Fruit fly (Drosophila melanogaster) whole organism, embryonic: ENCODE results near the gene CG31805.

Source experiments
- Asciz ChIP-seq: fragments of 200-800 bp; sonication (Bioruptor generic); optimal IDR thresholded peaks from 2 replicates; lab custom pipeline; 2017; ENCODE audit warnings: missing biosample characterization, mild to moderate bottlenecking, missing genetic modification characterization, missing genetic modification reagents
- Bgb ChIP-seq: fragments of 200-800 bp; sonication (Bioruptor generic); IDR thresholded peaks from 2 replicates; pipeline ENCODE4 v1.3.6; 2022; ENCODE audit warnings: missing biosample characterization, missing genetic modification characterization; ENCODE audit not compliant: partially characterized antibody
- CG1024 ChIP-seq: fragments of 200-800 bp; sonication (Bioruptor generic); IDR thresholded peaks from 2 replicates; pipeline ENCODE4 v1.3.6; 2022; ENCODE audit warnings: missing biosample characterization, missing genetic modification characterization
- CG10431 ChIP-seq: fragments of 200-800 bp; sonication (Bioruptor generic); optimal IDR thresholded peaks from 3 replicates; lab custom pipeline; 2018; ENCODE audit warnings: missing biosample characterization, mild to moderate bottlenecking, missing genetic modification characterization
- CG12942 ChIP-seq: fragments of 200-800 bp; sonication (Bioruptor generic); optimal IDR thresholded peaks from 3 replicates; lab custom pipeline; 2016; ENCODE audit warnings: missing biosample characterization, missing genetic modification characterization
- CG13424 ChIP-seq: fragments of 200-800 bp; sonication (Bioruptor generic); optimal IDR thresholded peaks from 2 replicates; lab custom pipeline; 2019; ENCODE audit warnings: missing biosample characterization, mild to moderate bottlenecking, missing genetic modification characterization, moderate library complexity
- CG14441 ChIP-seq: fragments of 200-800 bp; sonication (Bioruptor generic); IDR thresholded peaks from 2 replicates; pipeline ENCODE4 v1.3.6; 2022; ENCODE audit warnings: missing biosample characterization, missing genetic modification characterization
- CG14667 ChIP-seq: fragments of 200-800 bp; sonication (Bioruptor generic); IDR thresholded peaks from 2 replicates; pipeline ENCODE4 v1.3.6; 2022; ENCODE audit warnings: missing biosample characterization, missing genetic modification characterization
- CG15514 ChIP-seq: fragments of 200-800 bp; sonication (Bioruptor generic); optimal IDR thresholded peaks from 3 replicates; lab custom pipeline; 2017; ENCODE audit warnings: missing biosample characterization, missing genetic modification characterization, mild to moderate bottlenecking, moderate library complexity, missing genetic modification reagents
- CG17612 ChIP-seq: fragments of 200-800 bp; sonication (Bioruptor generic); IDR thresholded peaks from 2 replicates; pipeline ENCODE4 v1.3.6; 2022; ENCODE audit warnings: missing biosample characterization, missing genetic modification characterization
- CG1792 ChIP-seq: fragments of 200-800 bp; sonication (Bioruptor generic); optimal IDR thresholded peaks from 2 replicates; lab custom pipeline; 2016; ENCODE audit warnings: missing biosample characterization, missing genetic modification characterization
- CG18011 ChIP-seq: fragments of 200-800 bp; sonication (Bioruptor generic); optimal IDR thresholded peaks from 2 replicates; lab custom pipeline; 2017; ENCODE audit warnings: missing biosample characterization, missing genetic modification characterization, mild to moderate bottlenecking, moderate library complexity, missing genotype
- CG30431 ChIP-seq: fragments of 200-800 bp; sonication (Bioruptor generic); optimal IDR thresholded peaks from 2 replicates; lab custom pipeline; 2017; ENCODE audit warnings: missing biosample characterization, missing genetic modification characterization
- CG4282 ChIP-seq: fragments of 200-800 bp; sonication (Bioruptor generic); optimal IDR thresholded peaks from 2 replicates; lab custom pipeline; 2016; ENCODE audit warnings: missing biosample characterization, missing genetic modification characterization
- CG6254 ChIP-seq: fragments of 200-800 bp; sonication (Bioruptor generic); optimal IDR thresholded peaks from 3 replicates; lab custom pipeline; 2017; ENCODE audit warnings: mild to moderate bottlenecking, missing biosample characterization, missing genetic modification reagents, missing genetic modification characterization
- CG7745 ChIP-seq: fragments of 200-800 bp; sonication (Bioruptor generic); optimal IDR thresholded peaks from 2 replicates; lab custom pipeline; 2018; ENCODE audit warnings: missing biosample characterization, mild to moderate bottlenecking, missing genetic modification characterization, moderate library complexity
- CG7839 ChIP-seq: fragments of 200-800 bp; sonication (Bioruptor generic); optimal IDR thresholded peaks from 3 replicates; lab custom pipeline; 2018; ENCODE audit warnings: missing biosample characterization, mild to moderate bottlenecking, missing genetic modification characterization, moderate library complexity
- CG9817 ChIP-seq: fragments of 200-800 bp; sonication (Bioruptor generic); optimal IDR thresholded peaks from 2 replicates; lab custom pipeline; 2018; ENCODE audit warnings: missing biosample characterization, mild to moderate bottlenecking, missing genetic modification characterization, moderate library complexity
- Dek ChIP-seq: fragments of 200-800 bp; sonication (Bioruptor generic); optimal IDR thresholded peaks from 3 replicates; lab custom pipeline; 2019; ENCODE audit warnings: missing biosample characterization, mild to moderate bottlenecking, missing genetic modification characterization, moderate library complexity
- Fer1 ChIP-seq: fragments of 200-800 bp; sonication (Bioruptor generic); optimal IDR thresholded peaks from 2 replicates; lab custom pipeline; 2017; ENCODE audit warnings: missing biosample characterization, mild to moderate bottlenecking, missing genetic modification characterization
- Hr3 ChIP-seq: fragments of 200-800 bp; sonication (Bioruptor generic); optimal IDR thresholded peaks from 3 replicates; lab custom pipeline; 2016; ENCODE audit warnings: missing biosample characterization, missing genetic modification characterization
- Poxn ChIP-seq: fragments of 200-800 bp; sonication (Bioruptor generic); IDR thresholded peaks from 2 replicates; pipeline ENCODE4 v1.3.6; 2022; ENCODE audit warnings: missing biosample characterization, missing genetic modification characterization
- Xbp1 ChIP-seq: fragments of 200-800 bp; sonication (Bioruptor generic); optimal IDR thresholded peaks from 3 replicates; lab custom pipeline; 2016; ENCODE audit warnings: missing biosample characterization, mild to moderate bottlenecking, missing genetic modification characterization
- esg ChIP-seq: fragments of 200-800 bp; sonication (Bioruptor generic); conservative IDR thresholded peaks from 2 replicates; pipeline ENCODE4 v1.3.6; 2022; ENCODE audit warnings: missing biosample characterization, missing genetic modification characterization
- fd3F ChIP-seq: fragments of 200-800 bp; sonication (Bioruptor generic); optimal IDR thresholded peaks from 2 replicates; lab custom pipeline; 2018; ENCODE audit warnings: missing biosample characterization, mild to moderate bottlenecking, missing genetic modification characterization, moderate library complexity
- grn ChIP-seq: fragments of 200-800 bp; sonication (Bioruptor generic); optimal IDR thresholded peaks from 3 replicates; lab custom pipeline; 2017; ENCODE audit warnings: missing biosample characterization, missing genetic modification characterization
- gsb-n ChIP-seq: fragments of 200-800 bp; sonication (Bioruptor generic); optimal IDR thresholded peaks from 3 replicates; lab custom pipeline; 2018; ENCODE audit warnings: missing biosample characterization, mild to moderate bottlenecking, missing genetic modification characterization
- ham ChIP-seq: fragments of 200-800 bp; sonication (Bioruptor generic); IDR thresholded peaks from 2 replicates; pipeline ENCODE4 v1.3.6; 2022; ENCODE audit warnings: missing biosample characterization, missing genetic modification characterization
- hbn ChIP-seq: fragments of 200-800 bp; sonication (Bioruptor generic); IDR thresholded peaks from 2 replicates; pipeline ENCODE4 v1.3.6; 2022; ENCODE audit warnings: missing biosample characterization, missing genetic modification characterization; ENCODE audit not compliant: partially characterized antibody
- knrl ChIP-seq: fragments of 200-800 bp; sonication (Bioruptor generic); IDR thresholded peaks from 3 replicates; pipeline ENCODE4 v1.3.6; 2022; ENCODE audit warnings: missing biosample characterization, missing genetic modification characterization; ENCODE audit not compliant: partially characterized antibody
- lbe ChIP-seq: fragments of 200-800 bp; sonication (Bioruptor generic); optimal IDR thresholded peaks from 2 replicates; lab custom pipeline; 2016; ENCODE audit warnings: missing biosample characterization, mild to moderate bottlenecking, missing genetic modification characterization
- lmd ChIP-seq: fragments of 200-800 bp; sonication (Bioruptor generic); IDR thresholded peaks from 2 replicates; pipeline ENCODE4 v1.3.6; 2022; ENCODE audit warnings: missing biosample characterization, missing genetic modification characterization
- lola ChIP-seq, 3 experiments: fragments of >200 bp in 2 of 3; fragments of 200-800 bp in 1 of 3; sonication (Bioruptor generic) in 1 of 3; optimal IDR thresholded peaks; 2 replicates each; lab custom pipeline; 2017 to 2019; ENCODE audit warnings: missing biosample characterization in 3 of 3, missing genetic modification characterization in 3 of 3, mild to moderate bottlenecking in 1 of 3, moderate library complexity in 1 of 3
- lov ChIP-seq, 2 experiments: fragments of 200-800 bp in 1 of 2; fragments of >200 bp in 1 of 2; sonication (Bioruptor generic) in 1 of 2; IDR thresholded peaks in 1 of 2; optimal IDR thresholded peaks in 1 of 2; 2 replicates in 1 of 2; 3 replicates in 1 of 2; pipeline versions ENCODE4 v1.3.6 to Lab custom; 2017 to 2022; ENCODE audit warnings: missing biosample characterization in 1 of 2, missing genetic modification characterization in 1 of 2
- mld ChIP-seq: fragments of 200-800 bp; sonication (Bioruptor generic); IDR thresholded peaks from 3 replicates; pipeline ENCODE4 v1.3.6; 2022; ENCODE audit warnings: missing biosample characterization, missing genetic modification characterization; ENCODE audit not compliant: partially characterized antibody
- nau ChIP-seq: fragments of 200-800 bp; sonication (Bioruptor generic); optimal IDR thresholded peaks from 3 replicates; lab custom pipeline; 2017; ENCODE audit warnings: missing biosample characterization, mild to moderate bottlenecking, missing genetic modification characterization, missing genetic modification reagents
- pb ChIP-seq: fragments of 200-800 bp; sonication (Bioruptor generic); optimal IDR thresholded peaks from 3 replicates; lab custom pipeline; 2016; ENCODE audit warnings: missing biosample characterization, missing genetic modification characterization
- pum ChIP-seq: fragments of 200-800 bp; sonication (Bioruptor generic); optimal IDR thresholded peaks from 2 replicates; lab custom pipeline; 2016; ENCODE audit warnings: missing biosample characterization, missing genetic modification characterization
- sd ChIP-seq: fragments of 200-800 bp; sonication (Bioruptor generic); optimal IDR thresholded peaks from 3 replicates; lab custom pipeline; 2018; ENCODE audit warnings: missing biosample characterization, mild to moderate bottlenecking, missing genetic modification characterization, moderate library complexity
- tin ChIP-seq: fragments of 200-800 bp; sonication (Bioruptor generic); optimal IDR thresholded peaks from 3 replicates; lab custom pipeline; 2016; ENCODE audit warnings: missing biosample characterization, missing genetic modification characterization
- tio ChIP-seq: fragments of 200-800 bp; sonication (Bioruptor generic); optimal IDR thresholded peaks from 2 replicates; lab custom pipeline; 2017; ENCODE audit warnings: missing biosample characterization, missing genetic modification characterization, inconsistent platforms
- tll ChIP-seq, 2 experiments: fragments of 200-800 bp in 1 of 2; fragments of >200 bp in 1 of 2; sonication (Bioruptor generic) in 1 of 2; optimal IDR thresholded peaks; 2 replicates each; lab custom pipeline; 2017 to 2019; ENCODE audit warnings: missing biosample characterization in 2 of 2, missing genetic modification characterization in 2 of 2, mild to moderate bottlenecking in 1 of 2, moderate library complexity in 1 of 2
- toy ChIP-seq: fragments of 200-800 bp; sonication (Bioruptor generic); IDR thresholded peaks from 2 replicates; pipeline ENCODE4 v1.3.6; 2022; ENCODE audit warnings: missing biosample characterization, missing genetic modification characterization
- vvl ChIP-seq: fragments of 200-800 bp; sonication (Bioruptor generic); IDR thresholded peaks from 2 replicates; pipeline ENCODE4 v1.3.6; 2022; ENCODE audit warnings: missing biosample characterization, missing genetic modification characterization
- zfh1 ChIP-seq: fragments of 200-800 bp; sonication (Bioruptor generic); IDR thresholded peaks from 3 replicates; pipeline ENCODE4 v1.3.6; 2022; ENCODE audit warnings: missing biosample characterization, missing genetic modification characterization
- zfh2 ChIP-seq: fragments of 200-800 bp; sonication (Bioruptor generic); optimal IDR thresholded peaks from 2 replicates; lab custom pipeline; 2016; ENCODE audit warnings: missing biosample characterization, missing genetic modification characterization

The CG31805 gene

DNA sequence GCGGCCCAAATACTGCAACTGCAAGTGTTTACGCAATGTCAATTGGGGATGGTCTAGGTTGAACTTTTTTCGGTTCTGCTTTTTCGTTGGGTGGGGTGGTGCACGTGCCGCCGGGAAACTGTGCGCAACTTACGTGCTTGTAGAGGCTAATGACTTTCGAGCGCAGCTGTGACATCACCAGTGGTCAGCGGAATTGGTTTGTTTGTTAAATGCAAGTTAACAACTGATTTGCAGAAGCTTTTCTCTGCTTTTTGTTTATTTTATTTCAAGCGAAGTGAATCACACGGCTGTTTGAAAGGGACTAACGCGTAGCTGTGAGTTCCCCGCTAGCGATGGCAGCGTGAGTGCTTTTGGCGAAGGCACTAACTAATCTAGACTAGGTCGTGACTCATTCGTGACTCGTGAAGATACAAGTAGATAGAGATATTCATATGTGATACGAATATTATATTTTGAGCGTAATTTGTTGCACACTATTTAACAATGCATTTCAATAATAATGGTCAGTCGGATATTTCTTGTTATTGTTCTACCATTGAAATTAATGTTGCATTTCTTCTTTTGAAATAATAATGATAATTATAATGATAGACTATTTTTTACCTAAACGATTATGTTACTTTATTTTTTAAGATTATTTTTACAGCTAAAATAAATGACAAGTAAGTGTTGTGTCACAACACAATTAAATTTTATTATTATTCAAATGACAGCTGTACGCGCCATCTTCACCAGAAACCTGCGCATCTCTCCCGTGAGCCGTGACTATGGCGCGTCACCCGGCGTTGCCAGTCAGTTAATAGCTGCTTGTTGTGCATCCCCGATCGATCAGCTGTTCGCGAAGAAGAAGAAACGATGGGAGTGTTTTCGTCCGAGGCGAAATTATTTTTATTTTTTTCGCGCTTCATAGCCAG lies 12.4 kb downstream of the CG31805 start, which contains the start of the genes osi and tweek (continued):
- TF ChIP-seq Xbp1 (GFP tag; lab: Kevin White, UChicago) (peak; percentile 78), nau (GFP tag; lab: Kevin White, UChicago) (no peak), fd3F (GFP tag; lab: Kevin White, UChicago) (peak; percentile 12), pum (GFP tag; lab: Kevin White, UChicago) (peak; percentile 44), CG18011 (peak; percentile 4), Asciz (GFP tag; lab: Kevin White, UChicago) (no peak), gsb-n (no peak), CG30431 (GFP tag; lab: Kevin White, UChicago) (peak; percentile 37), esg (GFP tag; lab: Robert Waterston, UW) (peak; percentile 19; the same call in 1 of the 2 replicates), lbe (GFP tag; lab: Kevin White, UChicago) (peak; percentile 30), toy (GFP tag; lab: Robert Waterston, UW) (no peak), zfh2 (peak; percentile 60), Bgb (peak; percentile 94), sd (tag; lab: Kevin White, UChicago) (no peak), lmd (GFP tag; lab: Robert Waterston, UW) (peak; percentile 76), mld (GFP tag; lab: Robert Waterston, UW) (no peak; the same call in 1 of the 3 replicates), CG1024 (GFP tag; lab: Robert Waterston, UW) (peak; percentile 31; the same call in 1 of the 2 replicates), lov (optimal IDR thresholded peaks at IDR 0.05; lab: Kevin White, UChicago) (no peak), lov (GFP tag; IDR thresholded peaks at IDR 0.05; lab: Robert Waterston, UW) (0 out of 3 replicates have a peak, but pooled peaks have one; percentile 8), lola (GFP tag; optimal IDR thresholded peaks at IDR 0.05; lab: Kevin White, UChicago) (peak in 1 of 3 experiments; percentile 78), CG15514 (GFP tag; lab: Kevin White, UChicago) (peak; percentile 64), tin (GFP tag; lab: Kevin White, UChicago) (peak; percentile 57), ham (0 out of 2 replicates have a peak, but pooled peaks have one; percentile 8), CG14441 (GFP tag; lab: Robert Waterston, UW) (peak; percentile 30; the same call in 1 of the 2 replicates), Fer1 (peak; percentile 56), tio (peak; percentile 88), Poxn (peak; percentile 67), CG13424 (peak; percentile 75), CG7839 (tag; lab: Kevin White, UChicago) (no peak), tll (GFP tag; optimal IDR thresholded peaks at IDR 0.05; lab: Kevin White, UChicago) (peak in 1 of 2 experiments; percentile 62), CG1792 (GFP tag; lab: Kevin White, UChicago) (no peak), CG10431 (GFP tag; lab: Kevin White, UChicago) (no peak), Hr3 (GFP tag; lab: Kevin White, UChicago) (peak; percentile 86), Dek (peak; percentile 71), CG7745 (tag; lab: Kevin White, UChicago) (no peak), vvl (GFP tag; lab: Robert Waterston, UW) (no peak; the same call in 1 of the 2 replicates), CG4282 (GFP tag; lab: Kevin White, UChicago) (no peak), zfh1 (GFP tag; lab: Robert Waterston, UW) (no peak), hbn (GFP tag; lab: Robert Waterston, UW) (peak; percentile 70), knrl (GFP tag; lab: Robert Waterston, UW) (peak; percentile 95), CG6254 (GFP tag; lab: Kevin White, UChicago) (no peak), CG17612 (GFP tag; lab: Robert Waterston, UW) (no peak), CG14667 (GFP tag; lab: Robert Waterston, UW) (no peak), CG12942 (GFP tag; lab: Kevin White, UChicago) (peak; percentile 67), grn (peak; percentile 32), CG9817 (tag; lab: Kevin White, UChicago) (peak; percentile 76), pb (GFP tag; lab: Kevin White, UChicago) (no peak)
